1 fruit fly cellular context compared by ENCODE assay signal in genomic region chr2L:6693794-6694254, dm6.
TF ChIP-seq lines count a peak whose summit lies in the region.

No protein-coding gene starts in this region.

TF ChIP-seq in whole organism, embryonic, 481 proteins besides CTCF, POLR2A, EP300 and RAD21 (continued from another document and continues in another):
- TF ChIP-seq Doc2 (GFP tag; IDR thresholded peaks at IDR 0.05; lab: Robert Waterston, UW) (no peak), psq (GFP tag; optimal IDR thresholded peaks at IDR 0.05; lab: Kevin White, UChicago) (no peak), CG17912 (GFP tag; optimal IDR thresholded peaks at IDR 0.05; lab: Kevin White, UChicago) (no peak), Dref (GFP tag; IDR thresholded peaks at IDR 0.05; lab: Robert Waterston, UW) (no peak), slp2 (GFP tag; optimal IDR thresholded peaks at IDR 0.05; lab: Kevin White, UChicago) (no peak), trem (tag; optimal IDR thresholded peaks at IDR 0.05; lab: Kevin White, UChicago) (peak; percentile 36), CG10654 (GFP tag; optimal IDR thresholded peaks at IDR 0.05; lab: Kevin White, UChicago) (no peak), GATAe (GFP tag; conservative IDR thresholded peaks at IDR 0.05; lab: Robert Waterston, UW) (no peak), Awh (GFP tag; IDR thresholded peaks at IDR 0.05; lab: Robert Waterston, UW) (no peak), sisA (GFP tag; IDR thresholded peaks at IDR 0.05; lab: Robert Waterston, UW) (0 out of 2 replicates have a peak, but pooled peaks have one; percentile 21), CG4820 (GFP tag; optimal IDR thresholded peaks at IDR 0.05; lab: Kevin White, UChicago) (peak; percentile 91), odd (GFP tag; optimal IDR thresholded peaks at IDR 0.05; lab: Kevin White, UChicago) (peak; percentile 50), Sox100B (GFP tag; optimal IDR thresholded peaks at IDR 0.05; lab: Kevin White, UChicago) (peak; percentile 84), CG7786 (GFP tag; optimal IDR thresholded peaks at IDR 0.05; lab: Kevin White, UChicago) (no peak), eyg (GFP tag; optimal IDR thresholded peaks at IDR 0.05; lab: Kevin White, UChicago) (no peak), knrl (GFP tag; IDR thresholded peaks at IDR 0.05; lab: Robert Waterston, UW; ENCODE audit: partially characterized antibody) (no peak), inv (GFP tag; IDR thresholded peaks at IDR 0.05; lab: Robert Waterston, UW; ENCODE audit: partially characterized antibody) (no peak), chinmo (GFP tag; IDR thresholded peaks at IDR 0.05; lab: Robert Waterston, UW; ENCODE audit: partially characterized antibody) (no peak), gro (GFP tag; optimal IDR thresholded peaks at IDR 0.05; lab: Kevin White, UChicago) (no peak), lola (GFP tag; optimal IDR thresholded peaks at IDR 0.05; lab: Kevin White, UChicago) (peak in 1 of 3 experiments; percentile 80), rib (GFP tag; IDR thresholded peaks at IDR 0.05; lab: Robert Waterston, UW) (no peak), row (GFP tag; IDR thresholded peaks at IDR 0.05; lab: Robert Waterston, UW) (peak; percentile 55), Nf-YB (GFP tag; optimal IDR thresholded peaks at IDR 0.05; lab: Kevin White, UChicago) (peak; percentile 37), scrt (GFP tag; optimal IDR thresholded peaks at IDR 0.05; lab: Kevin White, UChicago) (peak; percentile 20), CG1602 (GFP tag; optimal IDR thresholded peaks at IDR 0.05; lab: Kevin White, UChicago) (no peak), CG3163 (GFP tag; optimal IDR thresholded peaks at IDR 0.05; lab: Kevin White, UChicago) (no peak), unc-4 (GFP tag; IDR thresholded peaks at IDR 0.05; lab: Robert Waterston, UW; ENCODE audit: partially characterized antibody) (no peak), Taf1 (GFP tag; IDR thresholded peaks at IDR 0.05; lab: Robert Waterston, UW) (no peak), D19A (tag; optimal IDR thresholded peaks at IDR 0.05; lab: Kevin White, UChicago) (peak; percentile 72), prd (optimal IDR thresholded peaks at IDR 0.05; lab: Kevin White, UChicago) (no peak), prd (GFP tag; IDR thresholded peaks at IDR 0.05; lab: Robert Waterston, UW) (0 out of 3 replicates have a peak, but pooled peaks have one; percentile 23), chif (GFP tag; optimal IDR thresholded peaks at IDR 0.05; lab: Kevin White, UChicago) (peak in 1 of 2 experiments; percentile 44), Kr (GFP tag; optimal IDR thresholded peaks at IDR 0.05; lab: Kevin White, UChicago) (no peak), Side (GFP tag; optimal IDR thresholded peaks at IDR 0.05; lab: Kevin White, UChicago) (peak; percentile 2), CG18764 (GFP tag; optimal IDR thresholded peaks at IDR 0.05; lab: Kevin White, UChicago) (no peak), cad (GFP tag; optimal IDR thresholded peaks at IDR 0.05; lab: Kevin White, UChicago) (no peak), stc (GFP tag; IDR thresholded peaks at IDR 0.05; lab: Robert Waterston, UW) (no peak), ftz-f1 (GFP tag; optimal IDR thresholded peaks at IDR 0.05; lab: Kevin White, UChicago) (no peak), CG11085 (GFP tag; IDR thresholded peaks at IDR 0.05; lab: Robert Waterston, UW) (no peak), CG30403 (GFP tag; optimal IDR thresholded peaks at IDR 0.05; lab: Kevin White, UChicago) (peak; percentile 70), CG15011 (GFP tag; optimal IDR thresholded peaks at IDR 0.05; lab: Kevin White, UChicago) (peak; percentile 19), CG7928 (GFP tag; optimal IDR thresholded peaks at IDR 0.05; lab: Kevin White, UChicago) (no peak), Fer1 (GFP tag; optimal IDR thresholded peaks at IDR 0.05; lab: Kevin White, UChicago) (no peak), CG1603 (tag; optimal IDR thresholded peaks at IDR 0.05; lab: Kevin White, UChicago) (peak; percentile 5), cas (GFP tag; IDR thresholded peaks at IDR 0.05; lab: Robert Waterston, UW) (no peak), ewg (GFP tag; optimal IDR thresholded peaks at IDR 0.05; lab: Kevin White, UChicago) (peak; percentile 24), Hr3 (GFP tag; optimal IDR thresholded peaks at IDR 0.05; lab: Kevin White, UChicago) (peak; percentile 27), maf-S (GFP tag; optimal IDR thresholded peaks at IDR 0.05; lab: Kevin White, UChicago) (no peak), Xbp1 (GFP tag; optimal IDR thresholded peaks at IDR 0.05; lab: Kevin White, UChicago) (peak; percentile 23), stwl (tag; optimal IDR thresholded peaks at IDR 0.05; lab: Kevin White, UChicago) (no peak), Rx (GFP tag; IDR thresholded peaks at IDR 0.05; lab: Robert Waterston, UW) (no peak), CG6813 (GFP tag; optimal IDR thresholded peaks at IDR 0.05; lab: Kevin White, UChicago) (no peak), CG3281 (GFP tag; optimal IDR thresholded peaks at IDR 0.05; lab: Kevin White, UChicago) (peak; percentile 33), Meics (GFP tag; optimal IDR thresholded peaks at IDR 0.05; lab: Kevin White, UChicago) (peak; percentile 62), CG2129 (GFP tag; IDR thresholded peaks at IDR 0.05; lab: Robert Waterston, UW; ENCODE audit: partially characterized antibody) (no peak), CG8924 (tag; optimal IDR thresholded peaks at IDR 0.05; lab: Kevin White, UChicago) (peak; percentile 72), Scr (GFP tag; IDR thresholded peaks at IDR 0.05; lab: Robert Waterston, UW; ENCODE audit: partially characterized antibody) (no peak), CG16863 (GFP tag; optimal IDR thresholded peaks at IDR 0.05; lab: Kevin White, UChicago) (no peak), Pdp1 (GFP tag; optimal IDR thresholded peaks at IDR 0.05; lab: Kevin White, UChicago) (no peak), CG13424 (tag; optimal IDR thresholded peaks at IDR 0.05; lab: Kevin White, UChicago) (peak; percentile 75), CG3995 (GFP tag; optimal IDR thresholded peaks at IDR 0.05; lab: Kevin White, UChicago) (no peak), org-1 (GFP tag; optimal IDR thresholded peaks at IDR 0.05; lab: Kevin White, UChicago) (peak; percentile 36), CG8388 (GFP tag; optimal IDR thresholded peaks at IDR 0.05; lab: Kevin White, UChicago) (peak; percentile 55), Oli (tag; optimal IDR thresholded peaks at IDR 0.05; lab: Kevin White, UChicago) (peak; percentile 59), CG4854 (GFP tag; optimal IDR thresholded peaks at IDR 0.05; lab: Kevin White, UChicago) (no peak), lab (GFP tag; optimal IDR thresholded peaks at IDR 0.05; lab: Kevin White, UChicago) (peak; percentile 9), sens (GFP tag; lab: Kevin White, UChicago) (peak; percentile 90), CG5245 (GFP tag; optimal IDR thresholded peaks at IDR 0.05; lab: Kevin White, UChicago) (no peak), CG34422 (GFP tag; IDR thresholded peaks at IDR 0.05; lab: Robert Waterston, UW) (no peak), CG4617 (GFP tag; optimal IDR thresholded peaks at IDR 0.05; lab: Kevin White, UChicago; ENCODE audit: borderline replicate concordance) (no peak), grn (GFP tag; optimal IDR thresholded peaks at IDR 0.05; lab: Kevin White, UChicago) (no peak), Bgb (GFP tag; IDR thresholded peaks at IDR 0.05; lab: Robert Waterston, UW; ENCODE audit: partially characterized antibody) (no peak), NFAT (GFP tag; IDR thresholded peaks at IDR 0.05; lab: Robert Waterston, UW) (no peak), Atf6 (GFP tag; IDR thresholded peaks at IDR 0.05; lab: Robert Waterston, UW) (peak; percentile 14; the same call in 1 of the 2 replicates), CG1233 (GFP tag; optimal IDR thresholded peaks at IDR 0.05; lab: Kevin White, UChicago) (peak; percentile 38), sens-2 (GFP tag; IDR thresholded peaks at IDR 0.05; lab: Robert Waterston, UW) (no peak), oc (tag; optimal IDR thresholded peaks at IDR 0.05; lab: Kevin White, UChicago) (no peak), dan (GFP tag; IDR thresholded peaks at IDR 0.05; lab: Robert Waterston, UW) (no peak), dysf (GFP tag; IDR thresholded peaks at IDR 0.05; lab: Robert Waterston, UW) (0 out of 3 replicates have a peak, but pooled peaks have one; percentile 39), CG33557 (GFP tag; optimal IDR thresholded peaks at IDR 0.05; lab: Kevin White, UChicago) (peak; percentile 48), CG7372 (GFP tag; IDR thresholded peaks at IDR 0.05; lab: Robert Waterston, UW) (no peak), CG13123 (GFP tag; optimal IDR thresholded peaks at IDR 0.05; lab: Kevin White, UChicago) (no peak), Usf (GFP tag; optimal IDR thresholded peaks at IDR 0.05; lab: Kevin White, UChicago) (no peak), CG16779 (GFP tag; IDR thresholded peaks at IDR 0.05; lab: Robert Waterston, UW) (no peak), CG13296 (GFP tag; optimal IDR thresholded peaks at IDR 0.05; lab: Kevin White, UChicago) (peak; percentile 28), pzg (GFP tag; optimal IDR thresholded peaks at IDR 0.05; lab: Kevin White, UChicago) (no peak), Xrp1 (GFP tag; IDR thresholded peaks at IDR 0.05; lab: Robert Waterston, UW) (peak; percentile 55; the same call in 1 of the 2 replicates), ci (GFP tag; IDR thresholded peaks at IDR 0.05; lab: Robert Waterston, UW) (0 out of 3 replicates have a peak, but pooled peaks have one; percentile 35), yki (optimal IDR thresholded peaks at IDR 0.05; lab: Kevin White, UChicago) (no peak), CG9876 (GFP tag; optimal IDR thresholded peaks at IDR 0.05; lab: Kevin White, UChicago) (no peak), nom (GFP tag; optimal IDR thresholded peaks at IDR 0.05; lab: Kevin White, UChicago) (peak; percentile 45), vfl (GFP tag; optimal IDR thresholded peaks at IDR 0.05; lab: Kevin White, UChicago) (no peak), CG17385 (GFP tag; optimal IDR thresholded peaks at IDR 0.05; lab: Kevin White, UChicago) (peak; percentile 59), bab2 (GFP tag; optimal IDR thresholded peaks at IDR 0.05; lab: Kevin White, UChicago) (no peak), CG11398 (GFP tag; optimal IDR thresholded peaks at IDR 0.05; lab: Kevin White, UChicago) (no peak), CG4730 (GFP tag; IDR thresholded peaks at IDR 0.05; lab: Robert Waterston, UW) (no peak), CG11093 (GFP tag; IDR thresholded peaks at IDR 0.05; lab: Robert Waterston, UW) (no peak), CG1832 (GFP tag; optimal IDR thresholded peaks at IDR 0.05; lab: Kevin White, UChicago) (no peak), CG11504 (tag; optimal IDR thresholded peaks at IDR 0.05; lab: Kevin White, UChicago) (peak; percentile 78), CG43689 (GFP tag; IDR thresholded peaks at IDR 0.05; lab: Robert Waterston, UW) (no peak), kay (GFP tag; optimal IDR thresholded peaks at IDR 0.05; lab: Kevin White, UChicago) (no peak), emc (GFP tag; optimal IDR thresholded peaks at IDR 0.05; lab: Kevin White, UChicago) (no peak), Opbp (GFP tag; IDR thresholded peaks at IDR 0.05; lab: Robert Waterston, UW; ENCODE audit: partially characterized antibody) (no peak), Deaf1 (tag; optimal IDR thresholded peaks at IDR 0.05; lab: Kevin White, UChicago) (peak; percentile 40), sna (GFP tag; IDR thresholded peaks at IDR 0.05; lab: Robert Waterston, UW; ENCODE audit: partially characterized antibody) (no peak), dimm (GFP tag; IDR thresholded peaks at IDR 0.05; lab: Robert Waterston, UW) (no peak), CG10959 (GFP tag; IDR thresholded peaks at IDR 0.05; lab: Robert Waterston, UW) (no peak), CG1024 (GFP tag; IDR thresholded peaks at IDR 0.05; lab: Robert Waterston, UW) (no peak), CG34224 (GFP tag; IDR thresholded peaks at IDR 0.05; lab: Robert Waterston, UW; ENCODE audit: partially characterized antibody) (no peak), CG7271 (tag; optimal IDR thresholded peaks at IDR 0.05; lab: Kevin White, UChicago) (no peak), CG3407 (GFP tag; optimal IDR thresholded peaks at IDR 0.05; lab: Kevin White, UChicago) (no peak), ems (GFP tag; optimal IDR thresholded peaks at IDR 0.05; lab: Kevin White, UChicago) (no peak), CG7839 (tag; optimal IDR thresholded peaks at IDR 0.05; lab: Kevin White, UChicago) (peak; percentile 71), CG14710 (tag; optimal IDR thresholded peaks at IDR 0.05; lab: Kevin White, UChicago) (peak; percentile 63), CG10431 (GFP tag; optimal IDR thresholded peaks at IDR 0.05; lab: Kevin White, UChicago) (peak; percentile 10), Abd-B (GFP tag; optimal IDR thresholded peaks at IDR 0.05; lab: Kevin White, UChicago) (peak; percentile 34), salm (tag; optimal IDR thresholded peaks at IDR 0.05; lab: Kevin White, UChicago) (no peak), tap (tag; optimal IDR thresholded peaks at IDR 0.05; lab: Kevin White, UChicago) (peak; percentile 49), eve (GFP tag; optimal IDR thresholded peaks at IDR 0.05; lab: Kevin White, UChicago) (no peak), Bteb2 (GFP tag; optimal IDR thresholded peaks at IDR 0.05; lab: Kevin White, UChicago) (peak; percentile 8), Hsf (GFP tag; optimal IDR thresholded peaks at IDR 0.05; lab: Kevin White, UChicago) (peak; percentile 21), CG7745 (tag; optimal IDR thresholded peaks at IDR 0.05; lab: Kevin White, UChicago) (no peak), Sry-β (GFP tag; optimal IDR thresholded peaks at IDR 0.05; lab: Kevin White, UChicago) (no peak), CG15479 (GFP tag; optimal IDR thresholded peaks at IDR 0.05; lab: Kevin White, UChicago) (no peak), twi (tag; optimal IDR thresholded peaks at IDR 0.05; lab: Kevin White, UChicago) (peak; percentile 16), Chrac-16 (GFP tag; optimal IDR thresholded peaks at IDR 0.05; lab: Kevin White, UChicago) (no peak), CG9932 (GFP tag; IDR thresholded peaks at IDR 0.05; lab: Robert Waterston, UW) (no peak), BtbVII (GFP tag; optimal IDR thresholded peaks at IDR 0.05; lab: Kevin White, UChicago) (peak; percentile 57), dpn (GFP tag; optimal IDR thresholded peaks at IDR 0.05; lab: Kevin White, UChicago) (peak in 1 of 2 experiments; percentile 13), danr (GFP tag; IDR thresholded peaks at IDR 0.05; lab: Robert Waterston, UW) (0 out of 2 replicates have a peak, but pooled peaks have one; percentile 28), CG15601 (tag; optimal IDR thresholded peaks at IDR 0.05; lab: Kevin White, UChicago) (peak; percentile 29), usp (GFP tag; optimal IDR thresholded peaks at IDR 0.05; lab: Kevin White, UChicago) (no peak), CrebB (tag; optimal IDR thresholded peaks at IDR 0.05; lab: Kevin White, UChicago) (no peak), h (optimal IDR thresholded peaks at IDR 0.05; lab: Kevin White, UChicago) (no peak)
